Worm (Caenorhabditis elegans) whole organism, young adult: ENCODE results near the gene nhr-45.

Source experiments
- B0336.3 ChIP-seq: fragments of 200-800 bp; sonication (Bioruptor generic); IDR thresholded peaks from 2 replicates; pipeline ENCODE4 v1.3.6; 2022; ENCODE audit warnings: missing genetic modification characterization, missing compliant biosample characterization
- F10E7.11 ChIP-seq: sonication (generic microtip); optimal IDR thresholded peaks from 2 replicates; lab custom pipeline; 2017; ENCODE audit warnings: mild to moderate bottlenecking, missing genetic modification characterization, moderate library complexity, missing compliant biosample characterization
- F22D6.2 ChIP-seq: sonication (generic microtip); optimal IDR thresholded peaks from 2 replicates; lab custom pipeline; 2016; ENCODE audit warnings: mild to moderate bottlenecking, missing genetic modification characterization, missing compliant biosample characterization
- F57C9.4 ChIP-seq: sonication (generic microtip); optimal IDR thresholded peaks from 2 replicates; lab custom pipeline; 2017; ENCODE audit warnings: mild to moderate bottlenecking, missing genetic modification characterization, missing compliant biosample characterization
- K11D2.4 ChIP-seq: fragments of 200-800 bp; sonication (Bioruptor generic); IDR thresholded peaks from 2 replicates; pipeline ENCODE4 v1.3.6; 2022; ENCODE audit warnings: missing genetic modification reagents, missing genetic modification characterization, missing compliant biosample characterization
- T26A5.8 ChIP-seq: sonication (generic microtip); optimal IDR thresholded peaks from 2 replicates; lab custom pipeline; 2016; ENCODE audit warnings: missing genetic modification characterization, missing compliant biosample characterization
- Y53G8AR.9 ChIP-seq: fragments of 200-800 bp; sonication (Bioruptor generic); conservative IDR thresholded peaks from 2 replicates; pipeline ENCODE4 v1.3.6; 2022; ENCODE audit warnings: missing genetic modification reagents, missing genetic modification characterization, missing compliant biosample characterization
- Y56A3A.18 ChIP-seq: fragments of 200-800 bp; sonication (Bioruptor generic); IDR thresholded peaks from 2 replicates; pipeline ENCODE4 v1.3.6; 2022; ENCODE audit warnings: missing genetic modification reagents, missing genetic modification characterization, missing compliant biosample characterization
- Y67H2A.10 ChIP-seq: fragments of 200-800 bp; sonication (Bioruptor generic); conservative IDR thresholded peaks from 2 replicates; pipeline ENCODE4 v1.3.6; 2022; ENCODE audit warnings: missing genetic modification reagents, missing genetic modification characterization, missing compliant biosample characterization
- Y95B8A.8 ChIP-seq: fragments of 200-800 bp; sonication (Bioruptor generic); IDR thresholded peaks from 2 replicates; pipeline ENCODE4 v1.3.6; 2022; ENCODE audit warnings: missing genetic modification reagents, missing genetic modification characterization, missing compliant biosample characterization
- ama-1 ChIP-seq, 3 experiments: fragments of 150-350 bp in 1 of 3; sonication (generic microtip) in 2 of 3; optimal IDR thresholded peaks; 2 replicates each; lab custom pipeline; 2014 to 2018; ENCODE audit warnings: missing biosample characterization in 2 of 3, missing genetic modification characterization in 2 of 3, missing genetic modification reagents in 2 of 3
- aptf-3 ChIP-seq: fragments of 200-800 bp; sonication (Bioruptor generic); IDR thresholded peaks from 2 replicates; pipeline ENCODE4 v1.3.6; 2022; ENCODE audit warnings: missing genetic modification characterization, missing compliant biosample characterization
- atf-7 ChIP-seq: sonication (generic microtip); optimal IDR thresholded peaks from 2 replicates; lab custom pipeline; 2017; ENCODE audit warnings: mild to moderate bottlenecking, missing genetic modification characterization, missing compliant biosample characterization
- attf-5 ChIP-seq: fragments of 200-800 bp; sonication (Bioruptor generic); optimal IDR thresholded peaks from 2 replicates; lab custom pipeline; 2018; ENCODE audit warnings: mild to moderate bottlenecking, missing genetic modification characterization, missing compliant biosample characterization
- attf-6 ChIP-seq: fragments of 200-800 bp; sonication (Bioruptor generic); IDR thresholded peaks from 2 replicates; pipeline ENCODE4 v1.3.6; 2022; ENCODE audit warnings: missing genetic modification reagents, missing genetic modification characterization, missing compliant biosample characterization
- bed-2 ChIP-seq: fragments of 200-800 bp; sonication (Bioruptor generic); IDR thresholded peaks from 2 replicates; pipeline ENCODE4 v1.3.6; 2022; ENCODE audit warnings: missing genetic modification reagents, missing genetic modification characterization, missing compliant biosample characterization
- ceh-27 ChIP-seq: fragments of 200-800 bp; sonication (Bioruptor generic); optimal IDR thresholded peaks from 2 replicates; lab custom pipeline; 2018; ENCODE audit warnings: mild to moderate bottlenecking, missing genetic modification characterization, moderate library complexity, missing compliant biosample characterization
- ceh-58 ChIP-seq: fragments of 200-800 bp; sonication (Bioruptor generic); IDR thresholded peaks from 2 replicates; pipeline ENCODE4 v1.3.6; 2022; ENCODE audit warnings: missing genetic modification characterization, missing compliant biosample characterization
- dox-1 ChIP-seq: fragments of 200-800 bp; sonication (Bioruptor generic); IDR thresholded peaks from 2 replicates; pipeline ENCODE4 v1.3.6; 2022; ENCODE audit warnings: missing genetic modification reagents, missing genetic modification characterization, missing compliant biosample characterization
- ets-4 ChIP-seq: fragments of 200-800 bp; sonication (Bioruptor generic); optimal IDR thresholded peaks from 2 replicates; lab custom pipeline; 2018; ENCODE audit warnings: mild to moderate bottlenecking, missing genetic modification characterization, missing compliant biosample characterization
- hlh-12 ChIP-seq: sonication (generic microtip); optimal IDR thresholded peaks from 2 replicates; lab custom pipeline; 2016; ENCODE audit warnings: missing genetic modification characterization, missing compliant biosample characterization
- hsf-1 ChIP-seq: fragments of 200-800 bp; sonication (Bioruptor generic); IDR thresholded peaks from 2 replicates; pipeline ENCODE4 v1.3.6; 2022; ENCODE audit warnings: missing genetic modification reagents, missing genetic modification characterization, missing compliant biosample characterization
- mcd-1 ChIP-seq: fragments of 200-800 bp; sonication (Bioruptor generic); IDR thresholded peaks from 2 replicates; pipeline ENCODE4 v1.3.6; 2022; ENCODE audit warnings: missing genetic modification reagents, missing genetic modification characterization, missing compliant biosample characterization
- mes-4 ChIP-seq: sonication (generic microtip); optimal IDR thresholded peaks from 2 replicates; lab custom pipeline; 2016; ENCODE audit warnings: missing genotype, missing genetic modification characterization, missing compliant biosample characterization
- nfyb-1 ChIP-seq: fragments of 200-800 bp; sonication (Bioruptor generic); IDR thresholded peaks from 2 replicates; pipeline ENCODE4 v1.3.6; 2022; ENCODE audit warnings: missing genetic modification reagents, missing genetic modification characterization, missing compliant biosample characterization
- nhr-80 ChIP-seq: sonication (generic microtip); optimal IDR thresholded peaks from 2 replicates; lab custom pipeline; 2016; ENCODE audit warnings: missing genetic modification characterization, missing compliant biosample characterization
- pbrm-1 ChIP-seq: fragments of 200-800 bp; sonication (Bioruptor generic); IDR thresholded peaks from 2 replicates; pipeline ENCODE4 v1.3.6; 2022; ENCODE audit warnings: missing genetic modification reagents, missing genetic modification characterization, missing compliant biosample characterization
- rpc-1 ChIP-seq, 2 experiments: fragments of 150-350 bp in 1 of 2; sonication (generic microtip) in 1 of 2; optimal IDR thresholded peaks; 2 replicates each; lab custom pipeline; 2014 to 2018; ENCODE audit warnings: missing biosample characterization in 1 of 2, missing genetic modification characterization in 1 of 2, missing genetic modification reagents in 1 of 2, missing genotype in 1 of 2
- sea-2 ChIP-seq: fragments of 200-800 bp; sonication (Bioruptor generic); IDR thresholded peaks from 2 replicates; pipeline ENCODE4 v1.3.6; 2022; ENCODE audit warnings: missing genetic modification characterization, missing compliant biosample characterization
- snpc-1.1 ChIP-seq: sonication (generic microtip); optimal IDR thresholded peaks from 2 replicates; lab custom pipeline; 2017; ENCODE audit warnings: missing genetic modification characterization, mild to moderate bottlenecking, missing compliant biosample characterization, antibody characterized with exemption, moderate library complexity, missing genotype, missing genetic modification reagents; ENCODE audit not compliant: insufficient read depth
- zim-3 ChIP-seq: sonication (generic microtip); optimal IDR thresholded peaks from 2 replicates; lab custom pipeline; 2017; ENCODE audit warnings: mild to moderate bottlenecking, missing genetic modification characterization, moderate library complexity, missing compliant biosample characterization
- ztf-18 ChIP-seq: sonication (generic microtip); optimal IDR thresholded peaks from 2 replicates; lab custom pipeline; 2016; ENCODE audit warnings: missing genotype, mild to moderate bottlenecking, missing genetic modification characterization, missing compliant biosample characterization
- ztf-22 ChIP-seq: fragments of 200-800 bp; sonication (Bioruptor generic); optimal IDR thresholded peaks from 2 replicates; lab custom pipeline; 2018; ENCODE audit warnings: mild to moderate bottlenecking, missing genetic modification characterization, moderate library complexity, missing compliant biosample characterization

The nhr-45 gene

DNA sequence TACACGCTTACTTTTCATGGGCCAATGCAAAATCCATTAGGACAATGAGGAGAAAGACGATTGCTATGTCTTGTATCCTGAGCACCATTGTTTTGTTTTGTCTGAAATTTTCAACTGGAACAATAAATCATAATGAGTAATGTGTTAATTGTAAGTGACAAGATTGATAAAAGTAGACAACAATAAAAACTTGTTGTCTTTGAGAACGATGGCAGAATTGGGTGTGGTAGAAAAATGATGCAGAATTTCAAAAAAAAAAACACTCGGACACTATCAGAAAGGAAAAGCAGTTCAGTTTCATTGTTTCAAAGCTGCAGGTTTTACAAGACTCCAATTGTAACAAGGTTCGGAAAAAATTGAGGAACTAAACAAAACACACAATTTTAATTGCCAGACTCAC, 22.5 kb upstream of the nhr-45 start, which contains the start of gene K02G10.15:
Gene K02G10.15, minus strand, starts transcription at position 101 of the 400 bp plus-strand sequence.
- TF ChIP-seq rpc-1 (optimal IDR thresholded peaks at IDR 0.05; lab: Kevin White, UChicago) (no peak), rpc-1 (tag; optimal IDR thresholded peaks at IDR 0.05; lab: Kevin White, UChicago) (no peak), ztf-18 (tag; lab: Kevin White, UChicago) (no peak), Y67H2A.10 (GFP tag; lab: Robert Waterston, UW) (no peak)
- TF ChIP-seq, all 124 proteins: peak for 0

DNA sequence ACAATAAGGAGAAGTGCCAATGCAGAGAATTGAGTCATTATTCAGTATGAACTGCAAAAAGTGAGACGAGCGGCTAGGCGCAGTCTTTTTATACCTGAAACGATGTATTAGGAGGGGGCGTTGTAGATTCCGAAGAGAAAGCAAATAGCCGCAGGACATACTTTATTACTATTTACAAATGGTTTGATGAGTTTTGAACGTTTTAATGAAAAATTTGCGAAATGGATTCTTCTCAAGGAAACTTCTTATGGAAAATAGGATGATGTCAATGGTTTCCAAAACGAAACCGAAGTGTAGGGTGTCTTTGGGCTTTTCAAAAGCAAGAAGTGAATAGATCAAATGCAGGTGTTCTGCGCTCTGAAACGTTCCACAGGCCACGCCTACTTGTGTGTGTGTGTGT, 17.9 kb upstream of the nhr-45 start, which contains the start of gene flp-11:
Gene flp-11, minus strand, starts transcription at position 101 of the 400 bp plus-strand sequence.
- TF ChIP-seq mes-4 (tag; lab: Kevin White, UChicago) (no peak), sea-2 (GFP tag; lab: Robert Waterston, UW) (no peak), F10E7.11 (tag; lab: Kevin White, UChicago) (no peak), hlh-12 (tag; lab: Kevin White, UChicago) (no peak), Y95B8A.8 (GFP tag; lab: Robert Waterston, UW) (no peak), pbrm-1 (GFP tag; lab: Robert Waterston, UW) (no peak), T26A5.8 (tag; lab: Kevin White, UChicago) (no peak), ceh-58 (GFP tag; lab: Robert Waterston, UW) (no peak), mcd-1 (GFP tag; lab: Robert Waterston, UW) (no peak), ztf-22 (GFP tag; lab: Kevin White, UChicago) (no peak), aptf-3 (GFP tag; lab: Robert Waterston, UW) (no peak), bed-2 (GFP tag; lab: Robert Waterston, UW) (no peak), ceh-27 (GFP tag; lab: Kevin White, UChicago) (no peak), hsf-1 (GFP tag; lab: Robert Waterston, UW) (no peak), K11D2.4 (GFP tag; lab: Robert Waterston, UW) (no peak)

DNA sequence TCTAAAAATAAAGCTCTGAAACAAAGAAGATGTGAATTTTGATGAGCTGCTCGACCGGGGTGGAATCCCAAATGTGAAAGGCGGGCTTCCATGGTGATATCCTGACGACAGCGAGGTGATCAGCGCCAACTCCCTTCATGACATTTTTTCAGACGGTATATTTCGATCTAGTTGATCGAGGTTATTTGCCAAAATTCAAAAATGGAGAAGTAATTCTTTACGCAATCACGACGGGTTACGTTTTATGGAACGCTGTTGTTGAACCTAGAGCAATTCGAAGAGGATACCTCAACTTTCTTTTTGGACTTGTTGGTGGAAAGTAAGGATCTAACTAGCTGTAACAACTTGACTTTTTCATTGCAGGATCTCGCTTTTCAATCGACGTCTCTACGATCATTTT, 16.6 kb upstream of the nhr-45 start:
- TF ChIP-seq nfyb-1 (GFP tag; lab: Robert Waterston, UW) (0 out of 2 replicates have a peak, but pooled peaks have one; percentile 22), atf-7 (tag; lab: Kevin White, UChicago) (no peak)

DNA sequence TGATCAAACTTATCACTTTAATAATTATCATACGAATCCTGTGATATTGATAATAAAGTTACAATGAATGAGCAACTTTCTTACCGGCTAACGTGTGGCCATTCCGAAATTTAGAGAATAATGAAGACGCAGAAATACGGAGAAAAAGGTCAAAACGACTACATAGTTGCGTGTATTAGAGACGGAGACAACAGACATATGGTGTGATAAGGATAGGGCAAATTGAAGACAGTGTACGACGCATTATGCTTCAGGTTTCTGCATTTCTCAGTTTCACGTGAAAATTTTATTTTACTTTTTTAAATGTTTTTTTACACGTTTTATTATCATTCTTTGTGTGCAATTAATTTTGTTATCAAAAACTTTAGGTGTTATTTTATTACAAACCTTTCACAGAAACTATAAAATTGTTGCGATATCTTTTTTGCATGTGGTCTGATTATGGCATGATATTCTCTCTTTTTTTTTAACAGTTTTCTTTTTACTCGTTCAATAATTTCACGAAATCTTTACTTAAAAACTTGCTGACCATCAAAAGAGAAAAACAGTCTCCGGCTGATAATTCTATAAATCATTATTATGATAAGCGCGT, 13.1 kb upstream of the nhr-45 start, which contains the start of gene tmem-135:
Gene tmem-135, plus strand, starts transcription at position 542 of the 592 bp plus-strand sequence.
- TF ChIP-seq attf-6 (GFP tag; lab: Robert Waterston, UW), result no peak
- TF ChIP-seq nhr-80, result peak; percentile 6

DNA sequence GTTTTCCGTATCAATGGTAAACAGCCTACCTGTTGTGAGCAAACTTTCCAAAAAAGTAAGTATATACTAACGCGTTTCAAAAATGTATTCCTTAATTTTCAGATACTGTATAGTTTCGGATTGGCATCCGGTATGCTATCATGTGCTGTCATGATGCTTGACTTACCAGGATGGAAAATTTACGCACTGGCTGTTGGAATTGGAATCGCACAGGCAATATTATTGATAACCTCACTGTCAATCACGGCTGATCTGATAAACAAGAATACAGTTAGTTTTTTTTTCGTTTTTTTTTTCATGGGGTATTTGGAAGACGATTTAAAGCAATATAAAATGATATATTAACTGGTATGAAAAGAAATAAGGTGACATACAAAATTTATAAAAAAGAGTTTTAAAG, 11.7 kb upstream of the nhr-45 start:
- no peak for TF ChIP-seq F22D6.2 (tag; lab: Kevin White, UChicago)
- no peak for TF ChIP-seq Y56A3A.18 (GFP tag; lab: Robert Waterston, UW)
- TF ChIP-seq Y53G8AR.9 (GFP tag; lab: Robert Waterston, UW), result no peak
- TF ChIP-seq nfyb-1 (GFP tag; lab: Robert Waterston, UW), result no peak
- TF ChIP-seq dox-1 (GFP tag; lab: Robert Waterston, UW), result no peak
- TF ChIP-seq ama-1 (optimal IDR thresholded peaks at IDR 0.05; lab: Kevin White, UChicago), result no peak
- no peak for TF ChIP-seq ama-1 (GFP tag; optimal IDR thresholded peaks at IDR 0.05; lab: Kevin White, UChicago)
- TF ChIP-seq snpc-1.1, result no peak
- TF ChIP-seq zim-3, result no peak
- no peak for TF ChIP-seq Y95B8A.8 (GFP tag; lab: Robert Waterston, UW)
- TF ChIP-seq F57C9.4, result no peak
- no peak for TF ChIP-seq B0336.3 (GFP tag; lab: Robert Waterston, UW)
- no peak for TF ChIP-seq attf-5
- peak; percentile 88 for TF ChIP-seq ets-4
- peak; percentile 76 for TF ChIP-seq nhr-80
